Worm (Caenorhabditis elegans) whole organism, late embryonic: ENCODE data around the gene F28B12.1.

ENCODE experiments used
- F13H6.1 ChIP-seq: sonication (generic microtip); optimal IDR thresholded peaks from 2 replicates; lab custom pipeline; 2016; ENCODE audit warnings: missing genetic modification characterization, missing compliant biosample characterization
- K02D7.2 ChIP-seq: sonication (generic microtip); optimal IDR thresholded peaks from 2 replicates; lab custom pipeline; 2017; ENCODE audit warnings: mild to moderate bottlenecking, missing genetic modification characterization, missing compliant biosample characterization
- K09A11.1 ChIP-seq: sonication (generic microtip); optimal IDR thresholded peaks from 2 replicates; lab custom pipeline; 2017; ENCODE audit warnings: antibody characterized with exemption, mild to moderate bottlenecking, missing genetic modification characterization, missing compliant biosample characterization; ENCODE audit not compliant: insufficient read depth
- T23F11.4 ChIP-seq: fragments of 200-800 bp; sonication (Bioruptor generic); optimal IDR thresholded peaks from 2 replicates; lab custom pipeline; 2018; ENCODE audit warnings: mild to moderate bottlenecking, missing genetic modification characterization, missing compliant biosample characterization
- Y22D7AL.16 ChIP-seq: sonication (generic microtip); optimal IDR thresholded peaks from 2 replicates; lab custom pipeline; 2016; ENCODE audit warnings: missing genetic modification characterization, missing compliant biosample characterization
- ama-1 ChIP-seq: fragments of 150-350 bp; optimal IDR thresholded peaks from 2 replicates; lab custom pipeline; 2014
- ceh-14 ChIP-seq: sonication (generic microtip); optimal IDR thresholded peaks from 2 replicates; lab custom pipeline; 2016; ENCODE audit warnings: missing genotype, missing genetic modification characterization, missing compliant biosample characterization
- ceh-19 ChIP-seq: fragments of 200-800 bp; sonication (Bioruptor generic); optimal IDR thresholded peaks from 2 replicates; lab custom pipeline; 2018; ENCODE audit warnings: mild to moderate bottlenecking, missing genetic modification characterization, missing compliant biosample characterization
- ceh-22 ChIP-seq: sonication (generic microtip); optimal IDR thresholded peaks from 2 replicates; lab custom pipeline; 2017; ENCODE audit warnings: missing biosample characterization, missing genetic modification characterization
- ceh-24 ChIP-seq: sonication (generic microtip); optimal IDR thresholded peaks from 2 replicates; lab custom pipeline; 2016; ENCODE audit warnings: mild to moderate bottlenecking, missing genetic modification characterization, missing compliant biosample characterization
- ceh-31 ChIP-seq: sonication (generic microtip); optimal IDR thresholded peaks from 2 replicates; lab custom pipeline; 2016; ENCODE audit warnings: missing genetic modification characterization, missing compliant biosample characterization
- ceh-6 ChIP-seq: fragments of 200-800 bp; sonication (Bioruptor generic); optimal IDR thresholded peaks from 2 replicates; lab custom pipeline; 2018; ENCODE audit warnings: mild to moderate bottlenecking, missing genetic modification characterization, missing compliant biosample characterization
- che-1 ChIP-seq: sonication (generic microtip); optimal IDR thresholded peaks from 2 replicates; lab custom pipeline; 2016; ENCODE audit warnings: mild to moderate bottlenecking, missing genetic modification characterization, missing compliant biosample characterization
- dmd-4 ChIP-seq: sonication (generic microtip); optimal IDR thresholded peaks from 2 replicates; lab custom pipeline; 2016; ENCODE audit warnings: borderline replicate concordance, missing genetic modification characterization, missing compliant biosample characterization
- dve-1 ChIP-seq: sonication (generic microtip); optimal IDR thresholded peaks from 2 replicates; lab custom pipeline; 2017; ENCODE audit warnings: antibody characterized with exemption, mild to moderate bottlenecking, missing genetic modification characterization, missing compliant biosample characterization
- elt-2 ChIP-seq: sonication (generic microtip); optimal IDR thresholded peaks from 2 replicates; lab custom pipeline; 2016; ENCODE audit warnings: missing genetic modification reagents, missing genetic modification characterization, missing compliant biosample characterization
- elt-4 ChIP-seq: sonication (generic microtip); optimal IDR thresholded peaks from 2 replicates; lab custom pipeline; 2016; ENCODE audit warnings: missing genetic modification characterization, missing compliant biosample characterization
- fkh-10 ChIP-seq: fragments of 150-350 bp; optimal IDR thresholded peaks from 2 replicates; lab custom pipeline; 2014; ENCODE audit warnings: missing biosample characterization, missing genetic modification reagents, missing genetic modification characterization
- gmeb-2 ChIP-seq: sonication (generic microtip); optimal IDR thresholded peaks from 2 replicates; lab custom pipeline; 2016; ENCODE audit warnings: missing genetic modification characterization, inconsistent platforms, missing compliant biosample characterization
- lin-11 ChIP-seq: fragments of 200-800 bp; sonication (Bioruptor generic); optimal IDR thresholded peaks from 2 replicates; lab custom pipeline; 2018; ENCODE audit warnings: mild to moderate bottlenecking, missing genetic modification characterization, missing compliant biosample characterization
- mec-3 ChIP-seq: sonication (generic microtip); optimal IDR thresholded peaks from 2 replicates; lab custom pipeline; 2016; ENCODE audit warnings: borderline replicate concordance, missing genetic modification characterization, missing compliant biosample characterization
- nhr-232 ChIP-seq: sonication (generic microtip); optimal IDR thresholded peaks from 2 replicates; lab custom pipeline; 2016; ENCODE audit warnings: missing genetic modification characterization, missing compliant biosample characterization
- npax-4 ChIP-seq: sonication (generic microtip); optimal IDR thresholded peaks from 2 replicates; lab custom pipeline; 2016; ENCODE audit warnings: missing genetic modification characterization, missing compliant biosample characterization
- pax-1 ChIP-seq: fragments of 150-350 bp; optimal IDR thresholded peaks from 2 replicates; lab custom pipeline; 2014; ENCODE audit warnings: missing biosample characterization, missing genetic modification characterization
- pha-2 ChIP-seq: sonication (generic microtip); optimal IDR thresholded peaks from 2 replicates; lab custom pipeline; 2017; ENCODE audit warnings: mild to moderate bottlenecking, missing genetic modification characterization, missing compliant biosample characterization
- pros-1 ChIP-seq: fragments of 150-350 bp; optimal IDR thresholded peaks from 2 replicates; lab custom pipeline; 2014; ENCODE audit warnings: missing biosample characterization, missing genetic modification reagents, missing genetic modification characterization
- rnt-1 ChIP-seq: sonication (generic microtip); optimal IDR thresholded peaks from 2 replicates; lab custom pipeline; 2016; ENCODE audit warnings: missing genetic modification characterization, missing compliant biosample characterization
- sdc-2 ChIP-seq: sonication (generic microtip); optimal IDR thresholded peaks from 2 replicates; lab custom pipeline; 2016; ENCODE audit warnings: missing genotype, missing genetic modification characterization, missing compliant biosample characterization
- sox-2 ChIP-seq: fragments of 200-800 bp; sonication (Bioruptor generic); IDR thresholded peaks from 2 replicates; pipeline ENCODE4 v1.3.6; 2022; ENCODE audit warnings: missing genetic modification reagents, missing genetic modification characterization, missing compliant biosample characterization
- sox-4 ChIP-seq: sonication (generic microtip); optimal IDR thresholded peaks from 2 replicates; lab custom pipeline; 2017; ENCODE audit warnings: mild to moderate bottlenecking, missing genetic modification characterization, inconsistent platforms, missing compliant biosample characterization
- tbx-7 ChIP-seq: sonication (generic microtip); optimal IDR thresholded peaks from 2 replicates; lab custom pipeline; 2016; ENCODE audit warnings: missing genotype, missing genetic modification characterization, missing compliant biosample characterization
- unc-42 ChIP-seq: sonication (generic microtip); optimal IDR thresholded peaks from 2 replicates; lab custom pipeline; 2016; ENCODE audit warnings: missing genotype, missing genetic modification characterization, missing compliant biosample characterization
- unc-55 ChIP-seq: sonication (generic microtip); optimal IDR thresholded peaks from 2 replicates; lab custom pipeline; 2017; ENCODE audit warnings: missing biosample characterization, missing genetic modification reagents, missing genetic modification characterization
- unc-86 ChIP-seq: sonication (generic microtip); optimal IDR thresholded peaks from 2 replicates; lab custom pipeline; 2016; ENCODE audit warnings: missing genetic modification characterization, missing compliant biosample characterization
- ztf-16 ChIP-seq: sonication (generic microtip); optimal IDR thresholded peaks from 2 replicates; lab custom pipeline; 2017; ENCODE audit warnings: missing genetic modification characterization, missing compliant biosample characterization

The F28B12.1 gene

DNA sequence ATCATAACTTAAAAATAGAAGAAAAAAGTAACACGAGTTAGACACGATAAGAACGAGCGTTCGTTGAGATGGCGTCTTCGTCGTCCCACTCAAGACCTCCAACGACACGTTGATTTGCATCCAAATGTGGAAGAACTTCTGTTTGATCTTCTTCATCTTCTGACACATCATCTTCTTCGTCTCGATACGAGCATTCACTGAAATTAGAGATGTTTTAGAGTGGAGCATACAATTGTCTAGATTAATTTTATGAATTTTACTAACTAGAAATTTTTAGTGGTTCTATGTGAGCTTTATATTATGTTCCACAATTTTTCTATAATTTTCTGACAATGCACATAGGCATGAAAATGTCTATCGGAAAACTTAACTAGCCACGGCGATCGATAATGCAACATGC, 3.1 kb downstream of the F28B12.1 start:
- TF ChIP-seq ama-1 (lab: Kevin White, UChicago), result no peak
- TF ChIP-seq fkh-10 (GFP tag; lab: Kevin White, UChicago), result no peak
- TF ChIP-seq Y22D7AL.16 (tag; lab: Kevin White, UChicago), result no peak
- TF ChIP-seq gmeb-2, result no peak
- TF ChIP-seq pax-1 (tag; lab: Kevin White, UChicago), result no peak
- no peak for TF ChIP-seq pros-1 (tag; lab: Kevin White, UChicago)
- TF ChIP-seq K09A11.1 (tag; lab: Kevin White, UChicago), result no peak
- TF ChIP-seq sdc-2 (tag; lab: Kevin White, UChicago), result no peak
- no peak for TF ChIP-seq lin-11 (tag; lab: Kevin White, UChicago)
- TF ChIP-seq sox-4 (tag; lab: Kevin White, UChicago), result no peak
- no peak for TF ChIP-seq K02D7.2 (tag; lab: Kevin White, UChicago)
- no peak for TF ChIP-seq che-1 (tag; lab: Kevin White, UChicago)
- no peak for TF ChIP-seq pha-2
- TF ChIP-seq unc-86 (tag; lab: Kevin White, UChicago), result no peak
- TF ChIP-seq dve-1 (tag; lab: Kevin White, UChicago), result no peak

DNA sequence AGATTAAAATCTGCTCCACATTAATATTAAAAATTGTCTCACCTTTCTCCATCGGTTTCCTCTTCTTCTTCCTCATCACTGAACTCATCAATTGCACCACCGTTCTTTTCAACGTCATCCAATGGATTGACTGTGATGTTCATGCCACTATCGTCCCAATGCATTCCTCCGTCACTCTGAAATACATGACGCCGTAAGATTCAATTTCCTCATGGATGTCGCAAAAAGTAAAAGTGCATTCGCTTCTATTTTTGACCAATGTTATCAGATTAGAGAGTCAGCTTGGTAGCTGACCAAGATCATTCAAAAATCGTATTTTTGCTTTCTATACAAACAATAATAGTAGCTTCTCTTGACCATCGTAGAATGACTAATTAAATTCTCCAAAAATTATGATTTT, 3.7 kb downstream of the F28B12.1 start:
- TF ChIP-seq Y22D7AL.16 (tag; lab: Kevin White, UChicago) (no peak), ztf-16 (tag; lab: Kevin White, UChicago) (no peak), ceh-6 (GFP tag; lab: Kevin White, UChicago) (no peak), tbx-7 (no peak), K02D7.2 (tag; lab: Kevin White, UChicago) (no peak), F13H6.1 (tag; lab: Kevin White, UChicago) (no peak), dmd-4 (tag; lab: Kevin White, UChicago) (no peak), ceh-24 (no peak), elt-4 (tag; lab: Kevin White, UChicago) (no peak)

DNA sequence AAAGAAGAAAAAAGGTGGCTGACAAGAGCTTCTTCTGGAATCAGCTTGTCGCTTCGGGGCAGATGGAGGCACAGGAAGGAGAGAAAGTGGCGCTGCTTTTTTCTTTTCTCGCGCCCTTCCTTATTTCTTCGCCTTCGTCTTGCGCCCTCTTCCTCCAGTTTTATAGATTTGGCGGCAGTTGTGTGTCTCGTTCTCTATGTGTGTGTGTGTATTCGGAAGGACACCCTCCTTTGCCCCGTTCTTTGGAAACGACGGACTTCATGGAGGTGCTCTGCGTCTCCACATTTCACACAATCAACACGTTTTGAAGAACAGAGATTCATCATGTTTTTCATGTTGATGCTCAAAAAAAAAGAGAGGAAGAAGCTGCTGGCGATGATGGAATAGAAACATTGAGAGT, 6.0 kb downstream of the F28B12.1 start:
- TF ChIP-seq pha-2 (no peak), ceh-19 (GFP tag; lab: Kevin White, UChicago) (peak; percentile 50)
- TF ChIP-seq, all 69 proteins: peak for 1

- TF ChIP-seq unc-42 (tag; lab: Kevin White, UChicago) (peak; percentile 90), ceh-31 (tag; lab: Kevin White, UChicago) (peak; percentile 7), pha-2 (no peak), mec-3 (tag; lab: Kevin White, UChicago) (no peak), nhr-232 (tag; lab: Kevin White, UChicago) (no peak)
These were observed 7.9 kb downstream of the F28B12.1 start for ce11 chrII:5950657-5951056.

DNA sequence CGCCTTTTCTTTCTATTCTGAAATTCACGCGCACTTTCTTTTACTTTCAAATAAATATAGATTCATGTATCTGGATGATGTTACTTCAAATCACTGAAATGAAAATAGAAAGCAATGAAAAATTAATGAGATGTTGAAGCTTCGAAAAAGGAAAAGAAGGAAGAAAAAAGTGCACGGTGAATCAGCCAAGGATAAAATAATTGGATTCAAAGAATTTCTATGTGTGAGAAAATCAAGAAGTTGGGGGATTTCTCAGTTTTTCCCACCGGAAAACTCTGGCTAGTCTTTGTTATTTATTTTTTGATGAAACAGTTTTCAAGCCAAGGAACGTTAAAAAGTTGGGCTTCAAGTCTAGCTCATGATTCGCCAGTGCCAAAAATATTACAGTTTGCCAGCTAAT, 9.0 kb downstream of the F28B12.1 start:
- no peak for TF ChIP-seq npax-4
- no peak for TF ChIP-seq elt-2 (tag; lab: Kevin White, UChicago)
- no peak for TF ChIP-seq ceh-22
- no peak for TF ChIP-seq rnt-1 (tag; lab: Kevin White, UChicago)

DNA sequence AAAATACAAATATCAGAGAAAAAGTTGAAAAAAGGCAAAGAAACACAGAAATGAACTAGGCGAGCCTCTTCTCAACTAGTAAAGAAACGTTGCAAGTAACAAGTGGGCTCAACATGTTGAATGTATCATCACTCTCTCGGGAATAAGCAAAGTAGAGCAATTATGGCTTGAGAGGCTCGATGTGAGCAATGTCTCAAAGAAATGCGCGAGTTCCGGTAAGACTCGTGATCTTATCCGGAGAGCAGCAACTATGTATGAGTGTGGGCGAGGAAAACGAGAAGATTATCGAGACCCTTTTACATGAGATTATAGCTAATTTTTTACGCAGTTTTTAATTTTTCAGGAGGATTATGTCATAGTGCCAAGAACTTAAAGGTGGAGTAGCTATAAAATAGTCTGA, 9.5 kb downstream of the F28B12.1 start:
- no peak for TF ChIP-seq mec-3 (tag; lab: Kevin White, UChicago)

DNA sequence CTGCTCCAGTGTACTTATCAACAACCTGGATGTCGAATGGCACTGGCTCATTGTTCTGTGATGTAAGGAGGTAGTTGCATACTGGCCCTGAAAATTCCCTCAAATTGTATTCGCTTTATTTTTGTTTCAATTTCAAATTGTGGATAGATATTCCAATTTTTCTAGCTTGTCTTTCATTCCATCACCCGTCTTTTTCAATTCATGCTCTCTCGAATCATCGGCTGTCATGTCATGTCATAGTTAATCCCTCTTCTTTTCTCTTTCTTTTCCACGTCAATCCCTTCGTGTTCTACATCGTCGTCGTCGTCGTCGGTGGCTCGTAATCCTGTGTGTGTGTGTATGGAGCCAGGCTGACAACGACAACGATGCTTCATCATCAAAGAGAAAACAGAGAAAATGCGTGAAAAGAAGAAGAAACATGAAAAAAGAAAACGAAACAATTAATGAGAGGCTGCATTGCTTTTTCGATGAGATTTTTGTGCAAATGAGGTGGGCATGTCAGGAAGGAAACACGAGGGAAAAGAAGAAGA, 13.0 kb downstream of the F28B12.1 start:
- TF ChIP-seq unc-55 (GFP tag; lab: Kevin White, UChicago), result peak; percentile 37
- peak; percentile 12 for TF ChIP-seq ceh-14 (tag; lab: Kevin White, UChicago)
- TF ChIP-seq pros-1 (tag; lab: Kevin White, UChicago), result no peak
- TF ChIP-seq T23F11.4 (GFP tag; lab: Kevin White, UChicago), result no peak
- TF ChIP-seq sox-2 (GFP tag; lab: Robert Waterston, UW), result no peak
- TF ChIP-seq sox-4 (tag; lab: Kevin White, UChicago), result no peak
- peak; percentile 27 for TF ChIP-seq unc-42 (tag; lab: Kevin White, UChicago)
